Worm (Caenorhabditis elegans) whole organism, young adult: ENCODE measurements around the gene F26F12.5.

Experiments
- F10E7.11 ChIP-seq: sonication (generic microtip); optimal IDR thresholded peaks from 2 replicates; lab custom pipeline; 2017; ENCODE audit warnings: mild to moderate bottlenecking, missing genetic modification characterization, moderate library complexity, missing compliant biosample characterization
- F23B12.7 ChIP-seq: sonication (generic microtip); optimal IDR thresholded peaks from 2 replicates; lab custom pipeline; 2017; ENCODE audit warnings: missing genetic modification characterization, mild to moderate bottlenecking, missing compliant biosample characterization, antibody characterized with exemption, moderate library complexity; ENCODE audit not compliant: insufficient read depth
- F33H1.4 ChIP-seq: fragments of 200-800 bp; sonication (Bioruptor generic); IDR thresholded peaks from 2 replicates; pipeline ENCODE4 v1.3.6; 2022; ENCODE audit warnings: missing genetic modification reagents, missing genetic modification characterization, missing compliant biosample characterization
- F52B5.7 ChIP-seq: sonication (generic microtip); optimal IDR thresholded peaks from 2 replicates; lab custom pipeline; 2016; ENCODE audit warnings: mild to moderate bottlenecking, missing genetic modification characterization, missing compliant biosample characterization
- F55B11.4 ChIP-seq: sonication (generic microtip); optimal IDR thresholded peaks from 2 replicates; lab custom pipeline; 2016; ENCODE audit warnings: missing compliant biosample characterization, missing genetic modification characterization, borderline replicate concordance; ENCODE audit not compliant: insufficient read depth
- Y53G8AR.9 ChIP-seq: fragments of 200-800 bp; sonication (Bioruptor generic); conservative IDR thresholded peaks from 2 replicates; pipeline ENCODE4 v1.3.6; 2022; ENCODE audit warnings: missing genetic modification reagents, missing genetic modification characterization, missing compliant biosample characterization
- Y67H2A.10 ChIP-seq: fragments of 200-800 bp; sonication (Bioruptor generic); conservative IDR thresholded peaks from 2 replicates; pipeline ENCODE4 v1.3.6; 2022; ENCODE audit warnings: missing genetic modification reagents, missing genetic modification characterization, missing compliant biosample characterization
- cebp-2 ChIP-seq: fragments of 200-800 bp; sonication (Bioruptor generic); IDR thresholded peaks from 2 replicates; pipeline ENCODE4 v1.3.6; 2022; ENCODE audit warnings: missing genetic modification characterization, missing compliant biosample characterization
- chd-7 ChIP-seq: sonication (generic microtip); optimal IDR thresholded peaks from 2 replicates; lab custom pipeline; 2016; ENCODE audit warnings: mild to moderate bottlenecking, missing genetic modification characterization, moderate library complexity, missing compliant biosample characterization
- dpff-1 ChIP-seq: sonication (generic microtip); optimal IDR thresholded peaks from 2 replicates; lab custom pipeline; 2017; ENCODE audit warnings: mild to moderate bottlenecking, missing genetic modification characterization, missing compliant biosample characterization
- fkh-3 ChIP-seq: sonication (generic microtip); optimal IDR thresholded peaks from 2 replicates; lab custom pipeline; 2016; ENCODE audit warnings: mild to moderate bottlenecking, missing genetic modification characterization, missing compliant biosample characterization
- hlh-12 ChIP-seq: sonication (generic microtip); optimal IDR thresholded peaks from 2 replicates; lab custom pipeline; 2016; ENCODE audit warnings: missing genetic modification characterization, missing compliant biosample characterization
- hlh-26 ChIP-seq: fragments of 200-800 bp; sonication (Bioruptor generic); conservative IDR thresholded peaks from 2 replicates; pipeline ENCODE4 v1.3.6; 2022; ENCODE audit warnings: missing genetic modification reagents, missing genetic modification characterization, missing compliant biosample characterization
- hrde-1 ChIP-seq: sonication (generic microtip); optimal IDR thresholded peaks from 2 replicates; lab custom pipeline; 2016; ENCODE audit warnings: missing genetic modification characterization, mild to moderate bottlenecking, missing compliant biosample characterization, moderate library complexity, missing genotype, missing genetic modification reagents, borderline replicate concordance
- hsf-1 ChIP-seq: fragments of 200-800 bp; sonication (Bioruptor generic); IDR thresholded peaks from 2 replicates; pipeline ENCODE4 v1.3.6; 2022; ENCODE audit warnings: missing genetic modification reagents, missing genetic modification characterization, missing compliant biosample characterization
- lag-1 ChIP-seq: fragments of 200-800 bp; sonication (Bioruptor generic); IDR thresholded peaks from 2 replicates; pipeline ENCODE4 v1.3.6; 2022; ENCODE audit warnings: missing genetic modification reagents, missing genetic modification characterization, missing compliant biosample characterization
- let-526 ChIP-seq: fragments of 200-800 bp; sonication (Bioruptor generic); IDR thresholded peaks from 2 replicates; pipeline ENCODE4 v1.3.6; 2022; ENCODE audit warnings: missing genetic modification reagents, missing genetic modification characterization, missing compliant biosample characterization
- let-607 ChIP-seq, 2 experiments: fragments of 200-800 bp in 1 of 2; sonication (Bioruptor generic) in 1 of 2; sonication (generic microtip) in 1 of 2; optimal IDR thresholded peaks; 2 replicates each; lab custom pipeline; 2016 to 2018; ENCODE audit warnings: mild to moderate bottlenecking in 2 of 2, missing compliant biosample characterization in 2 of 2, missing genetic modification characterization in 2 of 2, moderate library complexity in 2 of 2, missing genotype in 1 of 2
- lsl-1 ChIP-seq: fragments of 200-800 bp; sonication (Bioruptor generic); optimal IDR thresholded peaks from 2 replicates; lab custom pipeline; 2018; ENCODE audit warnings: mild to moderate bottlenecking, missing genetic modification characterization, moderate library complexity, missing compliant biosample characterization
- madf-8 ChIP-seq: fragments of 200-800 bp; sonication (Bioruptor generic); conservative IDR thresholded peaks from 2 replicates; pipeline ENCODE4 v1.3.6; 2022; ENCODE audit warnings: missing genetic modification reagents, missing genetic modification characterization, missing compliant biosample characterization
- nfya-2 ChIP-seq: fragments of 200-800 bp; sonication (Bioruptor generic); IDR thresholded peaks from 2 replicates; pipeline ENCODE4 v1.3.6; 2022; ENCODE audit warnings: missing genetic modification reagents, missing genetic modification characterization, missing compliant biosample characterization
- nfyb-1 ChIP-seq: fragments of 200-800 bp; sonication (Bioruptor generic); IDR thresholded peaks from 2 replicates; pipeline ENCODE4 v1.3.6; 2022; ENCODE audit warnings: missing genetic modification reagents, missing genetic modification characterization, missing compliant biosample characterization
- rcor-1 ChIP-seq: fragments of 200-800 bp; sonication (Bioruptor generic); IDR thresholded peaks from 2 replicates; pipeline ENCODE4 v1.3.6; 2022; ENCODE audit warnings: missing genetic modification reagents, missing genetic modification characterization, missing compliant biosample characterization
- rec-8 ChIP-seq, 2 experiments: sonication (generic microtip); optimal IDR thresholded peaks; 2 replicates each; lab custom pipeline; 2016; ENCODE audit warnings: mild to moderate bottlenecking in 2 of 2, missing genetic modification characterization in 2 of 2, missing genetic modification reagents in 2 of 2, missing genotype in 2 of 2, missing biosample characterization in 1 of 2, missing compliant biosample characterization in 1 of 2, moderate library complexity in 1 of 2
- repo-1 ChIP-seq: sonication (generic microtip); optimal IDR thresholded peaks from 2 replicates; lab custom pipeline; 2017; ENCODE audit warnings: mild to moderate bottlenecking, missing genetic modification characterization, missing compliant biosample characterization
- rpc-1 ChIP-seq, 2 experiments: fragments of 150-350 bp in 1 of 2; sonication (generic microtip) in 1 of 2; optimal IDR thresholded peaks; 2 replicates each; lab custom pipeline; 2014 to 2018; ENCODE audit warnings: missing biosample characterization in 1 of 2, missing genetic modification characterization in 1 of 2, missing genetic modification reagents in 1 of 2, missing genotype in 1 of 2
- sea-2 ChIP-seq: fragments of 200-800 bp; sonication (Bioruptor generic); IDR thresholded peaks from 2 replicates; pipeline ENCODE4 v1.3.6; 2022; ENCODE audit warnings: missing genetic modification characterization, missing compliant biosample characterization
- snpc-1.1 ChIP-seq: sonication (generic microtip); optimal IDR thresholded peaks from 2 replicates; lab custom pipeline; 2017; ENCODE audit warnings: missing genetic modification characterization, mild to moderate bottlenecking, missing compliant biosample characterization, antibody characterized with exemption, moderate library complexity, missing genotype, missing genetic modification reagents; ENCODE audit not compliant: insufficient read depth
- somi-1 ChIP-seq: fragments of 200-800 bp; sonication (Bioruptor generic); optimal IDR thresholded peaks from 2 replicates; lab custom pipeline; 2018; ENCODE audit warnings: mild to moderate bottlenecking, missing genetic modification characterization, missing compliant biosample characterization
- sptf-2 ChIP-seq: fragments of 200-800 bp; sonication (Bioruptor generic); optimal IDR thresholded peaks from 2 replicates; lab custom pipeline; 2018; ENCODE audit warnings: mild to moderate bottlenecking, missing genetic modification characterization, missing compliant biosample characterization
- tbp1 ChIP-seq: fragments of 200-800 bp; sonication (Bioruptor generic); optimal IDR thresholded peaks from 2 replicates; lab custom pipeline; 2018; ENCODE audit warnings: mild to moderate bottlenecking, missing genetic modification characterization, missing compliant biosample characterization
- unc-130 ChIP-seq: sonication (generic microtip); optimal IDR thresholded peaks from 2 replicates; lab custom pipeline; 2016; ENCODE audit warnings: missing genetic modification reagents, missing genetic modification characterization, missing compliant biosample characterization

The F26F12.5 gene

DNA sequence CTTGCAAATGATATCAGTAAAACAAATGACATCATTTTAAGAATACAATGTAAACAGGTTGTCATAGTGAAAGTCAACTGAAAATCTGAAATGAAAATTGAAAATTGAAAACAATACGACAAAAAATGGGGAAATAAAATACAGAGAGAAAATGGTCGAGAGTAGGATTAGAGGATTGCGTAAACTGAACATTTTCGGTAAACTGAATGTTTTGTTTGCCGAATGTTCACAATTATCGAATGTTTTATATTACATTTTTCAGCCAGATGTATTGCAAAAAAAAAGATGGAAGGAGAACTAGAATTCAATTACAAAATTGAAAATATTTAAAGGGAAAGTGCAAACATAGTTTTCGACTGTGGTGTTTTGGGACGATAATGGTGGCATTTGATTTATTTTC lies at the start of gene F26F12.5:
Gene F26F12.5, minus strand, starts transcription at position 101 of the 400 bp plus-strand sequence.
- TF ChIP-seq chd-7 (tag; lab: Kevin White, UChicago) (no peak), hlh-26 (GFP tag; lab: Robert Waterston, UW) (no peak), nfya-2 (GFP tag; lab: Robert Waterston, UW) (no peak), let-607 (tag; optimal IDR thresholded peaks at IDR 0.05; lab: Kevin White, UChicago) (no peak), F10E7.11 (tag; lab: Kevin White, UChicago) (no peak), snpc-1.1 (tag; lab: Kevin White, UChicago) (no peak), rpc-1 (optimal IDR thresholded peaks at IDR 0.05; lab: Kevin White, UChicago) (no peak), rpc-1 (tag; optimal IDR thresholded peaks at IDR 0.05; lab: Kevin White, UChicago) (no peak), somi-1 (GFP tag; lab: Kevin White, UChicago) (no peak), F52B5.7 (tag; lab: Kevin White, UChicago) (no peak), Y67H2A.10 (no peak), madf-8 (no peak), dpff-1 (tag; lab: Kevin White, UChicago) (no peak), F55B11.4 (no peak), F33H1.4 (no peak), hrde-1 (tag; lab: Kevin White, UChicago) (no peak), rcor-1 (GFP tag; lab: Robert Waterston, UW) (no peak), Y53G8AR.9 (GFP tag; lab: Robert Waterston, UW) (no peak), F23B12.7 (tag; lab: Kevin White, UChicago) (no peak)

DNA sequence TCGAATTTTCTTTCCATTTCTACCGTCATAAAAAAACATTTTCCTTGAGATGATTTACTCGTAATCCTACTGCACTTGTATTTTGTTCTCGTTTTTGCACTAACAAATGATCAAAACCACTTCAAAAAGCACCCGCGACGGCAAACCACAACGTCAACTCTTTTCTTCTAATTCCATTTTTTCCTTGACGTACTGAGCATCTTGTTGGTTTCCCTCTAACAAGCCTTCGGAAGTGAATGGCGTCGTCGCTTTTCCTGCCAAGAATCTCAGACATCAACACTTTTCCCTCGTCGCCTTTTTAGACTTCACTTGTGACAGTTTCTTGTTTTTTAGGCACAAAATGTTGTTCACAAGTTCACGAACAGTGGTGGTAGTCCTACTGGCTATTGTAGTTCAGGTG lies 47.4 kb upstream of the F26F12.5 start, which contains the start of gene C04E6.13:
Gene C04E6.13, plus strand, starts transcription at position 301 of the 400 bp plus-strand sequence.
- TF ChIP-seq let-526 (GFP tag; lab: Robert Waterston, UW) (no peak), lsl-1 (GFP tag; lab: Kevin White, UChicago) (no peak), let-607 (tag; optimal IDR thresholded peaks at IDR 0.05; lab: Kevin White, UChicago) (no peak), F52B5.7 (tag; lab: Kevin White, UChicago) (no peak), lag-1 (GFP tag; lab: Robert Waterston, UW) (no peak), hlh-12 (tag; lab: Kevin White, UChicago) (no peak), sea-2 (GFP tag; lab: Robert Waterston, UW) (no peak)

ce11 chrV:5907090-5907489 lies 42.1 kb upstream of the F26F12.5 start, which contains the start of gene C04E6.4:
TSS of gene C04E6.4 (plus strand) at chrV:5907390.
- TF ChIP-seq cebp-2 (GFP tag; lab: Robert Waterston, UW) (no peak), hsf-1 (GFP tag; lab: Robert Waterston, UW) (no peak), unc-130 (GFP tag; lab: Kevin White, UChicago) (no peak), fkh-3 (no peak)
- TF ChIP-seq, all 124 proteins: peak for 0

- TF ChIP-seq tbp1 (GFP tag; lab: Kevin White, UChicago) (no peak), sptf-2 (GFP tag; lab: Kevin White, UChicago) (no peak), repo-1 (tag; lab: Kevin White, UChicago) (no peak), nfyb-1 (GFP tag; lab: Robert Waterston, UW) (no peak), rec-8 (tag; optimal IDR thresholded peaks at IDR 0.05; lab: Kevin White, UChicago) (no peak)
These were observed 41.3 kb upstream of the F26F12.5 start, which contains the start of gene srd-15 for ce11 chrV:5906252-5906651. TSS of gene srd-15 (minus strand) at chrV:5906352.
